Worm (Caenorhabditis elegans): Measurements from ENCODE around the gene srsx-25.

srsx-25 gene

DNA sequence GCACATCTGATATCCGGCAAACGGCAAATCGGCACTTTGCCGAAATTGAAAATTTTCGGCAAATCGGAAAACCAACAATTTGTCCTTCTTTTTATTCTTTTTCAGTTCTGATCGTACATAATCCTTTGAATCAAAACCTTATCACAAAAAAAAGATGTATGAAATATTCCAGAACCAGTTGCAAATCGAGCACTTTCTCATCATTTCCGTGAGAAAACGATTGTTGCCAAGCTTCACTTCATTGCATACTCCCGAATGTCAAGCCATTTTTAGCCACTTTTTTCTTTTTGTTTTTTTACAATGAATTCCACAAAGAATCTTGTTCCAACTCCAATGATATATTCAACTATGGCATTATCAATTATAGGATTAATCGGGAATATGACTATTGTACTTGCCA lies at the start of gene srsx-25:
srsx-25 (plus strand) TSS at position 301 of the 400 bp plus-strand sequence.
- TF ChIP-seq klf-2 (GFP tag; conservative IDR thresholded peaks at IDR 0.05), result no peak
- TF ChIP-seq tab-1 (GFP tag; IDR thresholded peaks at IDR 0.05), result no peak
- no peak for TF ChIP-seq med-1 (GFP tag; optimal IDR thresholded peaks at IDR 0.05; ENCODE audit: insufficient read depth)
- TF ChIP-seq ztf-23 (GFP tag; IDR thresholded peaks at IDR 0.05), result no peak
- TF ChIP-seq cog-1 (tag; optimal IDR thresholded peaks at IDR 0.05), result no peak
- TF ChIP-seq ztf-29 (GFP tag; IDR thresholded peaks at IDR 0.05), result no peak
- no peak for TF ChIP-seq flt-1 (GFP tag; IDR thresholded peaks at IDR 0.05)
- no peak for TF ChIP-seq T22C8.4 (GFP tag; IDR thresholded peaks at IDR 0.05)
- no peak for TF ChIP-seq ref-1 (GFP tag; conservative IDR thresholded peaks at IDR 0.05)

DNA sequence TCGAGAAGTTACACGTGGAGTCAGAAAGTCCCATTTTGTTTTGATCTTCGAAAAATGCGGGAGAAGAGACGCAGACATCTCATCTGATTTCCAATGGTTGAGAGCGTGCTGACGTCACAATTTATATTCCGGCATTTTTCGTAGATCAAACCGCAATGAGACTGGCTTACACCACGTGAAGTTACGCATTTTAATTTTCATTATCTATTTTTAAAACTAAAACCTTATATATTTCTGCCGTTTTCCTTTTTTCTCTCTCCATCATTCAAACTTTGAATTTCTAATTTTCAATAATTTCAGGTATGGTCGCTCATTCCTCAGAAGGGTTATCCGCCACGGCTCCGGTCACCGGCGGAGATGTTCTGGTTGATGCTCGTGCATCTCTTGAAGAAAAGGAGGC lies 49.6 kb upstream of the srsx-25 start, which contains the start of gene fat-1:
fat-1 (plus strand) TSS at position 301 of the 400 bp plus-strand sequence.
- no peak for TF ChIP-seq ref-1 (GFP tag; conservative IDR thresholded peaks at IDR 0.05)
- TF ChIP-seq ztf-23 (GFP tag; IDR thresholded peaks at IDR 0.05), result no peak
- no peak for TF ChIP-seq tab-1 (GFP tag; IDR thresholded peaks at IDR 0.05)
- TF ChIP-seq flt-1 (GFP tag; IDR thresholded peaks at IDR 0.05), result no peak
- no peak for TF ChIP-seq T22C8.4 (GFP tag; IDR thresholded peaks at IDR 0.05)
- no peak for TF ChIP-seq cog-1 (tag; optimal IDR thresholded peaks at IDR 0.05)
- TF ChIP-seq klf-2 (GFP tag; conservative IDR thresholded peaks at IDR 0.05), result no peak
- no peak for TF ChIP-seq ztf-29 (GFP tag; IDR thresholded peaks at IDR 0.05)
- TF ChIP-seq med-1 (GFP tag; optimal IDR thresholded peaks at IDR 0.05; ENCODE audit: insufficient read depth), result no peak

DNA sequence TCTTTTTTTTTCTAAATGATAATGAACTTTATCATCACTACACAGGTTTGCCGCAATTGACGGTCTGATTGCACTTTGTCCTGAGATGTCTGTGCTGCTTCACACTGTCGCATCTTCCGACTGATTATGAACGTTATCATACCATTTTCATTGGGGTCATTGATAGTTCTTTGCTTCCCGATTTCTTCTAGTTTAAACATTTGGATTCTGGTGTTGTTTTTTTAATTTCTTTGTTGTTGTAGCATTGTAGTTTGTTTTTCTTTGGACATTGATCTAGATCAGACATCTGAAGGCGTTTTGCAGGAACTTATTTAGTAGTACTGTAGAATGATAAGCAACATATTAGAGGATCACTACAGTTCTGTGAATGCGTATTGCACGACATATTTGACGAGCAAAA lies 46.2 kb upstream of the srsx-25 start:
- no peak for TF ChIP-seq klf-2 (GFP tag; conservative IDR thresholded peaks at IDR 0.05)
- no peak for TF ChIP-seq tab-1 (GFP tag; IDR thresholded peaks at IDR 0.05)
- no peak for TF ChIP-seq med-1 (GFP tag; optimal IDR thresholded peaks at IDR 0.05; ENCODE audit: insufficient read depth)
- no peak for TF ChIP-seq ref-1 (GFP tag; conservative IDR thresholded peaks at IDR 0.05)
- TF ChIP-seq flt-1 (GFP tag; IDR thresholded peaks at IDR 0.05), result no peak
- TF ChIP-seq ztf-29 (GFP tag; IDR thresholded peaks at IDR 0.05), result no peak
- no peak for TF ChIP-seq T22C8.4 (GFP tag; IDR thresholded peaks at IDR 0.05)
- TF ChIP-seq ztf-23 (GFP tag; IDR thresholded peaks at IDR 0.05), result no peak
- no peak for TF ChIP-seq cog-1 (tag; optimal IDR thresholded peaks at IDR 0.05)

DNA sequence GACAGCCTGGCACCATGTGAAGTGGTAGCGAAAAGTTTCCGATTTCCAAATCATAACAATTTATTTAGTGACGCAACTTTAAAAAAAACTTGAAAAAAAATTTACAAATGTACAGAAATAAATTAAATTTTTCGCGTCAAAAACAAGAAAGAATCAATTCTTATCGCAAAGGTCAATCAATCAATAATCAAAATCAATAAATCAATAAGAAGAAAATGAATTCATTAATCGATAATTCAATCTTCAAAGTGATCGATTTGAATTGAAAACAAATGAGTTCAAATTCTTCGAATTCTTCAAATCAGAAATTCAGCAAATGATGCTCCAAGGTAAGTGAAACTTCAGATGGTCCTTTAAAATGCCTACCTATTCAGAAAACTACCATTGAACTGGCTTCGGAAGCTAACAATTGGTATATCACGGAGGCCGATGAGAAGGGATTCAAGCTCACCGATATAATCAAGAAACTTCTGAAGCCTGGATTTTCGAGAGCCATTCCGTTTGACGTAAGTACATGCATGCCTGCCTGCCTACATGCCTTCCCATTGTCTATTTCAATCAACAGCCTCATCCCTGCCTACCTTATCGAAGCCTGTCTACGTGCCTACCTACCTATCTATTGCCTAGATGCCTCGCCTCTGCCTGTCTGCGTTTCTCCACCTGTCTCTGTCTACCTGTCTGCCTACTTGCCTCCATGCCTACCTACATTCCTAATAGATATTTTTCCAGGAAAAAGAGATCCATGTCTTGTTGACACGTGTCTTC lies 44.9 kb upstream of the srsx-25 start:
- TF ChIP-seq ztf-29 (GFP tag; IDR thresholded peaks at IDR 0.05) (no peak), ztf-23 (GFP tag; IDR thresholded peaks at IDR 0.05) (no peak), T22C8.4 (GFP tag; IDR thresholded peaks at IDR 0.05) (no peak), tab-1 (GFP tag; IDR thresholded peaks at IDR 0.05) (no peak), cog-1 (tag; optimal IDR thresholded peaks at IDR 0.05) (no peak), klf-2 (GFP tag; conservative IDR thresholded peaks at IDR 0.05) (no peak)

DNA sequence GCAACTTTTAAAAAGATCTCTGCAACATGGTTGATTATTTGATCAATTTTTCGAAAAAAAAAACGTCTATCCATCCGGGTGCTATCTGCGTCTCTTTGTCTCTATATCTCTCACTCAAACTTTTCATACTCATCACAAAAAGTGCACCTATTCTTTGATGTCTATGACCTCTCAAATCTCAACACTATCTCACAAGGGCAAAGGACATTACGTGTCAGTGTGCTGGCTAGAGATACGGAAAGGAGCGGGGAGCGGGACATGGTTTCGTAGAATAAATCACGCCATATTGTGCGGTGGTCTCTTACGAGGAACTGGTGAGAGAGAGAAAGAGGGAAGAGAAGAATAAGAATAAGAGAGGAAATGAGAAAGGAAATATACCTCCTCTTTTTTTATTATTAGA lies 42.5 kb upstream of the srsx-25 start:
- TF ChIP-seq tab-1 (GFP tag; IDR thresholded peaks at IDR 0.05) (no peak), klf-2 (GFP tag; conservative IDR thresholded peaks at IDR 0.05) (no peak), ztf-23 (GFP tag; IDR thresholded peaks at IDR 0.05) (no peak), ref-1 (GFP tag; conservative IDR thresholded peaks at IDR 0.05) (no peak), med-1 (GFP tag; optimal IDR thresholded peaks at IDR 0.05; ENCODE audit: insufficient read depth) (no peak), T22C8.4 (GFP tag; IDR thresholded peaks at IDR 0.05) (no peak), flt-1 (GFP tag; IDR thresholded peaks at IDR 0.05) (no peak), ztf-29 (GFP tag; IDR thresholded peaks at IDR 0.05) (no peak)

DNA sequence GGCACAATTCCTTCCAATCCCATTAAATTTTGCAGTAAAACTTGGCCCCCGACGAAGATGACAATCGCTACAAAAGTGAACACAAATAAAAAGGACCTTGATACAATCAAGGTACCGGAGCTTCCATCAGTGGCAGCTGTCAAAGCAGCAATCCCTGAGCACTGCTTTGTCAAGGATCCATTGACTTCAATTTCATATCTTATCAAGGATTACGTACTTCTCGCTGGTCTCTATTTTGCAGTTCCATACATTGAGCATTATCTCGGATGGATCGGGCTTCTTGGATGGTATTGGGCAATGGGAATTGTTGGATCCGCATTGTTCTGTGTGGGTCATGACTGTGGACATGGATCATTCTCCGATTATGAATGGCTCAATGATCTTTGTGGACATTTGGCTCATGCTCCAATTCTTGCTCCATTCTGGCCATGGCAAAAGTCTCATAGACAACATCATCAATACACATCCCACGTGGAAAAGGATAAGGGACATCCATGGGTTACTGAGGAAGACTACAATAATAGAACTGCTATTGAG lies 41.1 kb upstream of the srsx-25 start, which contains the start of gene fat-2:
fat-2 (plus strand) TSS at position 51 of the 537 bp plus-strand sequence.
- TF ChIP-seq med-1 (GFP tag; optimal IDR thresholded peaks at IDR 0.05; ENCODE audit: insufficient read depth), result no peak
- TF ChIP-seq ref-1 (GFP tag; conservative IDR thresholded peaks at IDR 0.05), result no peak
- no peak for TF ChIP-seq cog-1 (tag; optimal IDR thresholded peaks at IDR 0.05)
- no peak for TF ChIP-seq flt-1 (GFP tag; IDR thresholded peaks at IDR 0.05)
- no peak for TF ChIP-seq klf-2 (GFP tag; conservative IDR thresholded peaks at IDR 0.05)
- no peak for TF ChIP-seq T22C8.4 (GFP tag; IDR thresholded peaks at IDR 0.05)
- no peak for TF ChIP-seq ztf-29 (GFP tag; IDR thresholded peaks at IDR 0.05)
- no peak for TF ChIP-seq ztf-23 (GFP tag; IDR thresholded peaks at IDR 0.05)
- no peak for TF ChIP-seq tab-1 (GFP tag; IDR thresholded peaks at IDR 0.05)

DNA sequence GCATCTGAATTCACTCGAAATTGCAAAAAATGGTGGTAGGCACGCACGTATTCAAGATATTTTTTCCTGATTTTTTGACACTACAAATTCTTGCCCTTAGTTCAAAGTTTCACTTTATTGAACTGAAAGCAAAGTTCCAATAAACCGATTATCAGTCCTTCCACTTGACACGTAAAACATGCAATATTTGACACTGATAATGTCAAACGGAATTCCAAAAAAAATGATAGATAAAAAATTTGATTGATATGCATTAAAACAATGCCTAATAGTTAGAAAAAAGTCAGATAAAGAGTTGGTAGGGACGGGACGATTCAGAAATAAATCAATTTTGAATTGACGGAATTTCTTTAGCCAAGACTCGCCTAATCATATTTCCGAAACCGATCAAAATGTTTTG lies 37.9 kb upstream of the srsx-25 start:
- TF ChIP-seq ref-1 (GFP tag; conservative IDR thresholded peaks at IDR 0.05), result no peak
- no peak for TF ChIP-seq tab-1 (GFP tag; IDR thresholded peaks at IDR 0.05)
- TF ChIP-seq ztf-29 (GFP tag; IDR thresholded peaks at IDR 0.05), result no peak
- TF ChIP-seq T22C8.4 (GFP tag; IDR thresholded peaks at IDR 0.05), result no peak
- TF ChIP-seq flt-1 (GFP tag; IDR thresholded peaks at IDR 0.05), result no peak
- TF ChIP-seq klf-2 (GFP tag; conservative IDR thresholded peaks at IDR 0.05), result no peak
- no peak for TF ChIP-seq ztf-23 (GFP tag; IDR thresholded peaks at IDR 0.05)
- no peak for TF ChIP-seq med-1 (GFP tag; optimal IDR thresholded peaks at IDR 0.05; ENCODE audit: insufficient read depth)
- TF ChIP-seq cog-1 (tag; optimal IDR thresholded peaks at IDR 0.05), result no peak

DNA sequence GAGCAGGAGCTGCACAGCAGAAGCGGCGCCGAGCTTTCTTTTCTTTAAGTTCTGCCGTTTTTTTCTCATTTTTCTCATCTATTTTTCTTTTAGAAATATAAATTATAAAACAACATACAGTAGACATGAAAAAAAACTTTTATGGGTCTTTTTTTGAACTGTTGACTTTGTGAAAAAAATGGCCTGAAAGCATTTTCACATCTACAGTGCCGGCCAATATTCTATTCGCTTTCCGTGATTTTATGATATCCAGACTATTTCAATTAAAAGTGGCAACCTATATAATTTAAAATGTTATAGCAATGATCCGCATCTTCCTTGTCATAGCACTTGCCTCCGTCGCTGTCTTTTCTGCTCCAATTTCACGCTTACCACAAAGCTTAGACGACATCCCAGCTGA lies 36.9 kb upstream of the srsx-25 start, which contains the start of gene far-6:
far-6 (plus strand) TSS at position 301 of the 400 bp plus-strand sequence.
- no peak for TF ChIP-seq ztf-29 (GFP tag; IDR thresholded peaks at IDR 0.05)
- TF ChIP-seq flt-1 (GFP tag; IDR thresholded peaks at IDR 0.05), result no peak
- no peak for TF ChIP-seq ref-1 (GFP tag; conservative IDR thresholded peaks at IDR 0.05)
- no peak for TF ChIP-seq T22C8.4 (GFP tag; IDR thresholded peaks at IDR 0.05)
- TF ChIP-seq ztf-23 (GFP tag; IDR thresholded peaks at IDR 0.05), result no peak
- TF ChIP-seq klf-2 (GFP tag; conservative IDR thresholded peaks at IDR 0.05), result no peak
- TF ChIP-seq cog-1 (tag; optimal IDR thresholded peaks at IDR 0.05), result no peak
- no peak for TF ChIP-seq med-1 (GFP tag; optimal IDR thresholded peaks at IDR 0.05; ENCODE audit: insufficient read depth)
- no peak for TF ChIP-seq tab-1 (GFP tag; IDR thresholded peaks at IDR 0.05)

DNA sequence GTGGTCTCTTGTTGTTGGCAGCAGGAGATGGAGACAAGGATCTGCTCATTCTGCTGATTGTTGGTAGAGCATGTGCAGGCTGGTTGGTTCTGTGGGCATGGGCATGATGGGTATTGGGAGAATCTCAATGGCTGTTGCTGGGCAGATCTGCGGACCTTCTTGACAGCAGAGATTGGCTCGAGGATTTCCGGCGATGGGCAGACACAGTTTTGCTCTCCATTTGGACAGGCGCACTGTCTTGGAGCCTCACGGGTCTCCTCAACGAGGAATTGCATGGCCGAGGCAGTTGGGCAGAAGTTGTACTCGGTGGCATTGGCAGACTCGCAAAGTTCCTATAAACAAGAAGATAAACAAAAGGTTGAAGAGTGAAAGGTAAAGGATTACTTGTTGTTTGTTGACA lies 34.4 kb upstream of the srsx-25 start:
- TF ChIP-seq cog-1 (tag; optimal IDR thresholded peaks at IDR 0.05) (no peak), flt-1 (GFP tag; IDR thresholded peaks at IDR 0.05) (no peak), ztf-29 (GFP tag; IDR thresholded peaks at IDR 0.05) (no peak), T22C8.4 (GFP tag; IDR thresholded peaks at IDR 0.05) (no peak), klf-2 (GFP tag; conservative IDR thresholded peaks at IDR 0.05) (no peak), ztf-23 (GFP tag; IDR thresholded peaks at IDR 0.05) (no peak), med-1 (GFP tag; optimal IDR thresholded peaks at IDR 0.05; ENCODE audit: insufficient read depth) (no peak), tab-1 (GFP tag; IDR thresholded peaks at IDR 0.05) (no peak), ref-1 (GFP tag; conservative IDR thresholded peaks at IDR 0.05) (no peak)
